Worm (Caenorhabditis elegans) whole organism, dauer: ENCODE measurements around the gene C52E2.2.

Experiments
- unc-62 ChIP-seq: sonication (generic microtip); optimal IDR thresholded peaks from 2 replicates; lab custom pipeline; 2017; ENCODE audit warnings: missing biosample characterization, missing genetic modification reagents, missing genetic modification characterization

The C52E2.2 gene

DNA sequence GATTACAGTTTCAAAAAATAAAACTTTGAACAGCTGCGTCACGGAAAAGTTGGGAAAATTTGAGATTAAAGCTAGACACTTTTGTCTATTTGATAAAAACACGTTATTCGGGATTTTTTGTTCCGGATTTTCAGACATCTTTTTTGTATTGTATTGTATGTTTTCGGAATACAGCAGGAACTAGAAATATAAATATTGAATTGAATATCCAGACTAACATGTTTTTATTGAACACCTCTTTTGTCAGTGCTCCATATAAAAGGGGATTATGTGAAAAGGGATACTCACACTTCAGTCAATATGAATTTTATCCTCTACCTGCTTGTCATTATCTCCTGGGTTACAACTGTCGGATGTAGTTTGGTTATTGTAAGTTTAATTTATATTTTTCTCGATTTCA lies 41.3 kb downstream of the C52E2.2 start, which contains the start of gene C16C4.1:
TSS of gene C16C4.1 (plus strand) at position 301 of the 400 bp plus-strand sequence.
- TF ChIP-seq unc-62 (GFP tag; lab: Kevin White, UChicago): no peak

ce11 chrII:1895278-1895677 lies 42.7 kb downstream of the C52E2.2 start, which contains the start of gene C46F9.5:
Gene C46F9.5, plus strand, starts transcription at chrII:1895578.
- no peak for TF ChIP-seq unc-62 (GFP tag; lab: Kevin White, UChicago)

DNA sequence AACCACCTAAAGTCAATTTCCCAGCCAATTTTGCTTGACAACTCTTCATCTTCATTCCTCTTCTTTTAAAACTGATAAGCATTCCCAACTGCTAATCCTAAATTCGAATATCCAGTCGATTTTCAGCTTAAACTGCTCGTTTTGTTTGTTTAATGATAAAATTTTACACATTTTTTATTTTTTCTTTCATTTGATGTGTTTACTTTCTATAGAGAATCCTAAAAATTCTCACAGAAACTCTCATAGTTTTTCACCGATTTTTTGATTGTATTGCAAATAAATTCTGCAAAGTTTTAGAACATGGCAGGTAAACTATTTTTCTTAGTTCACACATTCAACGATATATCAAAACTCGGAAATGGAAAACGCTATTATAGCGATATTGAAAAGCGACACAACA lies 43.2 kb downstream of the C52E2.2 start, which contains the start of gene math-25:
TSS of gene math-25 (plus strand) at position 301 of the 400 bp plus-strand sequence.
- TF ChIP-seq unc-62 (GFP tag; lab: Kevin White, UChicago): no peak

- no peak for TF ChIP-seq unc-62 (GFP tag; lab: Kevin White, UChicago)
Measured at ce11 chrII:1897936-1898335, 45.3 kb downstream of the C52E2.2 start, which contains the start of gene C46F9.6. Gene C46F9.6, plus strand, starts transcription at chrII:1898236.

DNA sequence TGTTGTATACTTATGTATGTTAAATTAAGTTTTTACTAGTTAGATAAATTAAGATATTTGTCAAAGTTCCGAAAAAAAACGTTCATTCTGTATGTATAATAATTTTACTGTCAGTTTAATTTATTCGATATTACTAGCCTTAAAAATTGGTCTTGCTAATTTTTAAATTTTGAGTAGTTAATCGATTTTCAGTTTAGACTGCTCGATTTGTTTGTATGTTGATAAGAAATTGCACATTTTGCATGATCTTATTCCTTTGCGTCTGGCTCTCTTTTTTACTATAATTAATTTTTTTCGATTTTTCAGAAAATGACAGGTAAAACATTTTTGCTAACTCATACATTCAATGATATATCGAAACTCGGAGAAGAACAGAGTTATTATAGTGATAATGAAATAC lies 47.3 kb downstream of the C52E2.2 start, which contains the start of gene math-24:
TSS of gene math-24 (plus strand) at position 301 of the 400 bp plus-strand sequence.
- TF ChIP-seq unc-62 (GFP tag; lab: Kevin White, UChicago): no peak

DNA sequence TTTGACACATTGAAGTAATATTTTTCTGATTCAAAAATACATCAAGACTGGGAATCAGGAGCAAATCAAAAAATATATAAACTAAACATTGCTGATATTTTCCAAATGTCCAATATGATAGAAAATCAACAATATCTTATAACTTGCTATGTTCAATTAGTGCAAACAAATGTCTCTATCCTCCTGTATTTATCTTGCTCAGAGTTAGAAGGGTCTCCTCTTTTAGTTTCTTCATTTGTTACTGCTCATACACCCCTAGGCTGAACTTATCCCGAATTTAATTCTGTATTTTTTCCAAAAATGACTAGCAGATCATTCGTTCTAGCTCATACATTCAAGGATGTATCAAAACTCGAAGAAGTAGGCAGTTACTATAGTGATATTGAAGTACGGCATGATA lies 49.4 kb downstream of the C52E2.2 start, which contains the start of gene math-23:
TSS of gene math-23 (plus strand) at position 301 of the 400 bp plus-strand sequence.
- TF ChIP-seq unc-62 (GFP tag; lab: Kevin White, UChicago): no peak
